Fruit fly (Drosophila melanogaster) whole organism, prepupa: ENCODE data around the gene CG4408.

Experiments
- Blimp-1 ChIP-seq: fragments of 200-800 bp; sonication (Bioruptor generic); optimal IDR thresholded peaks from 3 replicates; lab custom pipeline; 2017; ENCODE audit warnings: missing biosample characterization, missing genetic modification characterization, mild to moderate bottlenecking, moderate library complexity, missing genetic modification reagents
- CG10669 ChIP-seq: fragments of 200-800 bp; sonication (Bioruptor generic); optimal IDR thresholded peaks from 3 replicates; lab custom pipeline; 2018; ENCODE audit warnings: missing biosample characterization, mild to moderate bottlenecking, missing genetic modification characterization, moderate library complexity
- CG11294 ChIP-seq: fragments of 200-800 bp; sonication (Bioruptor generic); IDR thresholded peaks from 2 replicates; pipeline ENCODE4 v1.3.6; 2022; ENCODE audit warnings: missing biosample characterization, missing genetic modification characterization
- CG11762 ChIP-seq: fragments of 200-800 bp; sonication (Bioruptor generic); optimal IDR thresholded peaks from 3 replicates; lab custom pipeline; 2016; ENCODE audit warnings: missing biosample characterization, missing genetic modification characterization; ENCODE audit not compliant: insufficient read depth
- CG11902 ChIP-seq: fragments of 200-800 bp; sonication (Bioruptor generic); optimal IDR thresholded peaks from 3 replicates; lab custom pipeline; 2016; ENCODE audit warnings: missing biosample characterization, missing genetic modification characterization
- CG15336 ChIP-seq: fragments of 200-800 bp; sonication (Bioruptor generic); IDR thresholded peaks from 2 replicates; pipeline ENCODE4 v1.3.6; 2022; ENCODE audit warnings: missing biosample characterization, missing genetic modification characterization
- CG1621 ChIP-seq: fragments of 200-800 bp; sonication (Bioruptor generic); optimal IDR thresholded peaks from 3 replicates; lab custom pipeline; 2018; ENCODE audit warnings: missing biosample characterization, mild to moderate bottlenecking, missing genetic modification characterization
- CG16779 ChIP-seq: fragments of 200-800 bp; sonication (Bioruptor generic); optimal IDR thresholded peaks from 3 replicates; lab custom pipeline; 2017; ENCODE audit warnings: missing biosample characterization, mild to moderate bottlenecking, missing genetic modification characterization
- CG3032 ChIP-seq: fragments of 200-800 bp; optimal IDR thresholded peaks from 2 replicates; lab custom pipeline; 2019; ENCODE audit warnings: missing biosample characterization, mild to moderate bottlenecking, missing genetic modification characterization, moderate library complexity
- CG31627 ChIP-seq: fragments of 200-800 bp; sonication (Bioruptor generic); optimal IDR thresholded peaks from 3 replicates; lab custom pipeline; 2016; ENCODE audit warnings: missing biosample characterization, missing genetic modification characterization
- CG32006 ChIP-seq: fragments of 200-800 bp; sonication (Bioruptor generic); optimal IDR thresholded peaks from 3 replicates; lab custom pipeline; 2017; ENCODE audit warnings: missing biosample characterization, mild to moderate bottlenecking, missing genetic modification characterization
- CG34406 ChIP-seq: fragments of 200-800 bp; sonication (Bioruptor generic); optimal IDR thresholded peaks from 3 replicates; lab custom pipeline; 2016; ENCODE audit warnings: missing biosample characterization, missing genetic modification characterization
- CG3919 ChIP-seq: fragments of 200-800 bp; sonication (Bioruptor generic); optimal IDR thresholded peaks from 3 replicates; lab custom pipeline; 2016; ENCODE audit warnings: missing biosample characterization, missing genetic modification characterization
- CG4318 ChIP-seq: fragments of 200-800 bp; sonication (Bioruptor generic); optimal IDR thresholded peaks from 3 replicates; lab custom pipeline; 2017; ENCODE audit warnings: missing biosample characterization, mild to moderate bottlenecking, missing genetic modification characterization
- CG6276 ChIP-seq: fragments of 200-800 bp; sonication (Bioruptor generic); optimal IDR thresholded peaks from 2 replicates; lab custom pipeline; 2017; ENCODE audit warnings: missing biosample characterization, mild to moderate bottlenecking, missing genetic modification characterization
- CG6792 ChIP-seq: fragments of 200-800 bp; sonication (Bioruptor generic); optimal IDR thresholded peaks from 3 replicates; lab custom pipeline; 2016; ENCODE audit warnings: missing biosample characterization, missing genetic modification characterization
- CG6808 ChIP-seq: fragments of 200-800 bp; sonication (Bioruptor generic); optimal IDR thresholded peaks from 3 replicates; lab custom pipeline; 2017; ENCODE audit warnings: missing biosample characterization, missing genetic modification characterization, mild to moderate bottlenecking, moderate library complexity, missing genetic modification reagents
- CG6854 ChIP-seq: fragments of 200-800 bp; sonication (Bioruptor generic); optimal IDR thresholded peaks from 2 replicates; lab custom pipeline; 2017; ENCODE audit warnings: missing biosample characterization, mild to moderate bottlenecking, missing genetic modification characterization
- CG7368 ChIP-seq: fragments of 200-800 bp; sonication (Bioruptor generic); optimal IDR thresholded peaks from 3 replicates; lab custom pipeline; 2016; ENCODE audit warnings: missing biosample characterization, missing genetic modification characterization
- CG8119 ChIP-seq: fragments of 200-800 bp; sonication (Bioruptor generic); IDR thresholded peaks from 3 replicates; pipeline ENCODE4 v1.3.6; 2022; ENCODE audit warnings: missing biosample characterization, missing genetic modification characterization
- CG8319 ChIP-seq: fragments of 200-800 bp; sonication (Bioruptor generic); optimal IDR thresholded peaks from 3 replicates; lab custom pipeline; 2016; ENCODE audit warnings: missing biosample characterization, missing genetic modification characterization
- CG9139 ChIP-seq: fragments of 200-800 bp; sonication (Bioruptor generic); optimal IDR thresholded peaks from 3 replicates; lab custom pipeline; 2017; ENCODE audit warnings: missing biosample characterization, mild to moderate bottlenecking, missing genetic modification characterization
- Eip75B ChIP-seq: fragments of 200-800 bp; sonication (Bioruptor generic); optimal IDR thresholded peaks from 3 replicates; lab custom pipeline; 2016; ENCODE audit warnings: missing biosample characterization, missing genetic modification characterization
- Eip78C ChIP-seq: fragments of 200-800 bp; sonication (Bioruptor generic); peaks from one replicate; lab custom pipeline; 2016; ENCODE audit warnings: missing biosample characterization, missing genetic modification characterization
- Eip93F ChIP-seq: fragments of 200-800 bp; sonication (Bioruptor generic); optimal IDR thresholded peaks from 2 replicates; lab custom pipeline; 2016; ENCODE audit warnings: missing biosample characterization, mild to moderate bottlenecking, missing genetic modification characterization
- Ets21C ChIP-seq: fragments of 200-800 bp; sonication (Bioruptor generic); optimal IDR thresholded peaks from 3 replicates; lab custom pipeline; 2016; ENCODE audit warnings: missing biosample characterization, missing genetic modification characterization
- Ets96B ChIP-seq: fragments of 200-800 bp; optimal IDR thresholded peaks from 2 replicates; lab custom pipeline; 2019; ENCODE audit warnings: missing biosample characterization, mild to moderate bottlenecking, missing genetic modification characterization, moderate library complexity
- Gug ChIP-seq: fragments of 200-800 bp; sonication (Bioruptor generic); IDR thresholded peaks from 2 replicates; pipeline ENCODE4 v1.3.6; 2022; ENCODE audit warnings: missing biosample characterization, missing genetic modification characterization
- Hr38 ChIP-seq: sonication (Bioruptor generic); optimal IDR thresholded peaks from 2 replicates; lab custom pipeline; 2016; ENCODE audit warnings: missing biosample characterization, missing genetic modification characterization
- Hr39 ChIP-seq: fragments of 200-800 bp; sonication (Bioruptor generic); optimal IDR thresholded peaks from 2 replicates; lab custom pipeline; 2016; ENCODE audit warnings: missing biosample characterization, missing genetic modification characterization
- Hr4 ChIP-seq: fragments of 200-800 bp; sonication (Bioruptor generic); optimal IDR thresholded peaks from 3 replicates; lab custom pipeline; 2016; ENCODE audit warnings: missing biosample characterization, missing genetic modification characterization
- Lpt ChIP-seq: fragments of 200-800 bp; sonication (Bioruptor generic); optimal IDR thresholded peaks from 3 replicates; lab custom pipeline; 2016; ENCODE audit warnings: missing biosample characterization, missing genetic modification characterization
- Met ChIP-seq: fragments of 200-800 bp; sonication (Bioruptor generic); optimal IDR thresholded peaks from 3 replicates; lab custom pipeline; 2016; ENCODE audit warnings: missing biosample characterization, missing genetic modification characterization
- OdsH ChIP-seq: fragments of 200-800 bp; sonication (Bioruptor generic); optimal IDR thresholded peaks from 3 replicates; lab custom pipeline; 2016; ENCODE audit warnings: missing biosample characterization, missing genetic modification characterization
- Smox ChIP-seq: fragments of 200-800 bp; sonication (Bioruptor generic); optimal IDR thresholded peaks from 3 replicates; lab custom pipeline; 2016; ENCODE audit warnings: missing biosample characterization, missing genetic modification characterization
- Sox102F ChIP-seq: fragments of 200-800 bp; sonication (Bioruptor generic); optimal IDR thresholded peaks from 2 replicates; lab custom pipeline; 2016; ENCODE audit warnings: missing biosample characterization, mild to moderate bottlenecking, missing genetic modification characterization
- Sox15 ChIP-seq: fragments of 200-800 bp; sonication (Bioruptor generic); optimal IDR thresholded peaks from 3 replicates; lab custom pipeline; 2016; ENCODE audit warnings: missing biosample characterization, missing genetic modification characterization
- achi ChIP-seq: fragments of 200-800 bp; sonication (Bioruptor generic); optimal IDR thresholded peaks from 3 replicates; lab custom pipeline; 2016; ENCODE audit warnings: missing biosample characterization, missing genetic modification characterization
- cyc ChIP-seq: fragments of 200-800 bp; sonication (Bioruptor generic); optimal IDR thresholded peaks from 3 replicates; lab custom pipeline; 2016; ENCODE audit warnings: missing biosample characterization, missing genetic modification characterization
- dac ChIP-seq: fragments of 200-800 bp; sonication (Bioruptor generic); optimal IDR thresholded peaks from 2 replicates; lab custom pipeline; 2017; ENCODE audit warnings: missing biosample characterization, mild to moderate bottlenecking, missing genetic modification characterization
- dsx ChIP-seq: fragments of 200-800 bp; optimal IDR thresholded peaks from 3 replicates; lab custom pipeline; 2019; ENCODE audit warnings: missing biosample characterization, mild to moderate bottlenecking, missing genetic modification characterization, moderate library complexity; ENCODE audit not compliant: poor library complexity, severe bottlenecking
- eg ChIP-seq: fragments of 200-800 bp; sonication (Bioruptor generic); IDR thresholded peaks from 3 replicates; pipeline ENCODE4 v1.3.6; 2022; ENCODE audit warnings: missing biosample characterization, missing genetic modification characterization
- esn ChIP-seq: fragments of 200-800 bp; sonication (Bioruptor generic); optimal IDR thresholded peaks from 2 replicates; lab custom pipeline; 2016; ENCODE audit warnings: missing biosample characterization, mild to moderate bottlenecking, missing genetic modification characterization, moderate library complexity
- fd59A ChIP-seq: fragments of 200-800 bp; sonication (Bioruptor generic); optimal IDR thresholded peaks from 2 replicates; lab custom pipeline; 2017; ENCODE audit warnings: missing biosample characterization, mild to moderate bottlenecking, missing genetic modification characterization, missing genetic modification reagents
- fd85E ChIP-seq: fragments of 200-800 bp; sonication (Bioruptor generic); optimal IDR thresholded peaks from 3 replicates; lab custom pipeline; 2016; ENCODE audit warnings: missing biosample characterization, missing genetic modification characterization
- fkh ChIP-seq: fragments of 200-800 bp; sonication (Bioruptor generic); optimal IDR thresholded peaks from 3 replicates; lab custom pipeline; 2017; ENCODE audit warnings: missing biosample characterization, mild to moderate bottlenecking, missing genetic modification characterization, moderate library complexity
- lz ChIP-seq: fragments of 200-800 bp; sonication (Bioruptor generic); optimal IDR thresholded peaks from 3 replicates; lab custom pipeline; 2016; ENCODE audit warnings: missing biosample characterization, missing genetic modification characterization
- net ChIP-seq: fragments of 200-800 bp; sonication (Bioruptor generic); optimal IDR thresholded peaks from 3 replicates; lab custom pipeline; 2016; ENCODE audit warnings: missing biosample characterization, missing genetic modification characterization
- spab ChIP-seq: fragments of 200-800 bp; sonication (Bioruptor generic); optimal IDR thresholded peaks from 2 replicates; lab custom pipeline; 2017; ENCODE audit warnings: missing biosample characterization, mild to moderate bottlenecking, missing genetic modification characterization, missing genetic modification reagents
- svp ChIP-seq: fragments of 200-800 bp; sonication (Bioruptor generic); peaks from one replicate; lab custom pipeline; 2016; ENCODE audit warnings: missing biosample characterization, missing genetic modification characterization
- topi ChIP-seq: fragments of 200-800 bp; sonication (Bioruptor generic); optimal IDR thresholded peaks from 3 replicates; lab custom pipeline; 2016; ENCODE audit warnings: missing biosample characterization, missing genetic modification characterization
- vri ChIP-seq: fragments of 200-800 bp; sonication (Bioruptor generic); optimal IDR thresholded peaks from 3 replicates; lab custom pipeline; 2016; ENCODE audit warnings: missing biosample characterization, mild to moderate bottlenecking, missing genetic modification characterization

The CG4408 gene

DNA sequence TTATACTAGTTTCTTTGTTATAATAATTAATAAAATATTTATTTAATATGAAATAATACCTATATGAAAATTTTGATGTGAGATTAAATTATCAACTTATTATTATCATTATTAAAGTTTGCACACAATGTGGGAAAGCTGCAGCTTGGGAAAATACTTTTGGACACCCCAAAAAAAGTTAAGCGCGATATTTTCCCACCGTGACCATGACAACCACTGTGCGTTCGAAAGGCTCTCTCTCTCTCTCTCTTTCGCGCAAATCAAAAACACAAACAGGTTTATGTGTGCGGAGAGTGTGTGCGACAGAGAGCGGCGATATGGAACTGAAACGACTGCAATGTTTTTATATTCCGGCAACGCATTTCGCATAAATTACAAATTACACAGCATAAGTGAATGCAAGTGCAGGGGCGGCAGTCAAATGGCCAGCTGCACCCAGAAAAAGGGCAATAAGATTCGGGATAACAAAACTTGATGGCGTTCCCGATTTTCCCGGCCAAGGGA lies 16.4 kb downstream of the CG4408 start:
- TF ChIP-seq dac (GFP tag; lab: Kevin White, UChicago) (no peak), Sox15 (GFP tag; lab: Kevin White, UChicago) (peak; percentile 30), CG16779 (tag; lab: Kevin White, UChicago) (peak; percentile 13), CG4318 (GFP tag; lab: Kevin White, UChicago) (peak; percentile 41), fkh (GFP tag; lab: Kevin White, UChicago) (peak; percentile 20), CG11294 (GFP tag; lab: Robert Waterston, UW) (no peak), CG6854 (GFP tag; lab: Kevin White, UChicago) (peak; percentile 9), Lpt (GFP tag; lab: Kevin White, UChicago) (peak; percentile 5), CG9139 (no peak), lz (GFP tag; lab: Kevin White, UChicago) (peak; percentile 61), topi (peak; percentile 50), Ets96B (peak; percentile 42), CG6276 (GFP tag; lab: Kevin White, UChicago) (peak; percentile 74), vri (GFP tag; lab: Kevin White, UChicago) (peak; percentile 28), net (GFP tag; lab: Kevin White, UChicago) (peak; percentile 40), CG15336 (GFP tag; lab: Robert Waterston, UW) (peak; percentile 49), cyc (GFP tag; lab: Kevin White, UChicago) (peak; percentile 70), CG8119 (GFP tag; lab: Robert Waterston, UW) (peak; percentile 66; the same call in 2 of the 3 replicates), Ets21C (GFP tag; lab: Kevin White, UChicago) (no peak), CG6808 (GFP tag; lab: Kevin White, UChicago) (peak; percentile 27), Hr4 (peak; percentile 50), CG8319 (GFP tag; lab: Kevin White, UChicago) (no peak), Eip75B (GFP tag; lab: Kevin White, UChicago) (peak; percentile 31), Eip93F (GFP tag; lab: Kevin White, UChicago) (peak; percentile 18), Sox102F (GFP tag; lab: Kevin White, UChicago) (peak; percentile 44), fd85E (GFP tag; lab: Kevin White, UChicago) (no peak), CG34406 (GFP tag; lab: Kevin White, UChicago) (peak; percentile 66), CG11902 (peak; percentile 23), svp (GFP tag; lab: Kevin White, UChicago) (peak; percentile 82), CG1621 (tag; lab: Kevin White, UChicago) (no peak), CG31627 (GFP tag; lab: Kevin White, UChicago) (peak; percentile 15), Blimp-1 (GFP tag; lab: Kevin White, UChicago) (peak; percentile 23), Smox (peak; percentile 40), CG6792 (peak; percentile 61), fd59A (GFP tag; lab: Kevin White, UChicago) (no peak), spab (GFP tag; lab: Kevin White, UChicago) (peak; percentile 28), Gug (GFP tag; lab: Robert Waterston, UW) (no peak), Hr39 (GFP tag; lab: Kevin White, UChicago) (peak; percentile 25), CG7368 (GFP tag; lab: Kevin White, UChicago) (peak; percentile 5), CG32006 (GFP tag; lab: Kevin White, UChicago) (peak; percentile 78), OdsH (GFP tag; lab: Kevin White, UChicago) (peak; percentile 72), CG3919 (GFP tag; lab: Kevin White, UChicago) (peak; percentile 71), esn (peak; percentile 67), Hr38 (GFP tag; lab: Kevin White, UChicago) (no peak), CG10669 (GFP tag; lab: Kevin White, UChicago) (peak; percentile 29), Eip78C (GFP tag; lab: Kevin White, UChicago) (peak; percentile 85), CG11762 (peak; percentile 37), Met (peak; percentile 54), CG3032 (tag; lab: Kevin White, UChicago) (peak; percentile 62), dsx (peak; percentile 12), achi (GFP tag; lab: Kevin White, UChicago) (peak; percentile 67), eg (GFP tag; lab: Robert Waterston, UW) (peak; percentile 70)
